Worm (Caenorhabditis elegans): Measurements from ENCODE around the gene F49F1.9.

The F49F1.9 gene

DNA sequence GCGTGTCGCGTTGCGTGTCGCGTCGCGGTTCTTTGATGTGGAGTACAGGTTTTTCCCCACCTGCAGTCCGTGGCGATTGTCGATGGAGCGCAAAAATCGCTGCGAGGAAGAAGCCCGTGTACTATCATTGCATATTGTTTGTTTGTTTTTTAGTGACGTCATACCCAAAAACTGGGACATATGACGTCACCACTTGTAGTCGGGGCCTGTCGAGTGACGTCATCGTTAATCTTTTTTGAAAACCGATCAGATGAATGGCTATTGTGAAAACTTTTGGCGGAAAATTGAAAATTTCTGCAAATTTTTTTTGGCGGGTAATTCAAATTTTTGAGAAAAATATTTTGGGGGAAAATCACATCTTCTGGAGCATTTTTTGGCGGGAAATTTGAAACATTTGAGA lies 29.9 kb upstream of the F49F1.9 start:
- TF ChIP-seq dmd-4 (tag; optimal IDR thresholded peaks at IDR 0.05) (no peak), unc-55 (GFP tag; optimal IDR thresholded peaks at IDR 0.05) (no peak), ztf-4 (tag; optimal IDR thresholded peaks at IDR 0.05) (no peak), lin-13 (GFP tag; optimal IDR thresholded peaks at IDR 0.05) (no peak), alr-1 (tag; optimal IDR thresholded peaks at IDR 0.05) (no peak), Y55F3AM.14 (GFP tag; optimal IDR thresholded peaks at IDR 0.05) (no peak), nhr-11 (tag; optimal IDR thresholded peaks at IDR 0.05) (no peak), ZK546.5 (tag; optimal IDR thresholded peaks at IDR 0.05) (no peak), nhr-12 (tag; optimal IDR thresholded peaks at IDR 0.05) (no peak), nhr-10 (tag; optimal IDR thresholded peaks at IDR 0.05) (no peak)

DNA sequence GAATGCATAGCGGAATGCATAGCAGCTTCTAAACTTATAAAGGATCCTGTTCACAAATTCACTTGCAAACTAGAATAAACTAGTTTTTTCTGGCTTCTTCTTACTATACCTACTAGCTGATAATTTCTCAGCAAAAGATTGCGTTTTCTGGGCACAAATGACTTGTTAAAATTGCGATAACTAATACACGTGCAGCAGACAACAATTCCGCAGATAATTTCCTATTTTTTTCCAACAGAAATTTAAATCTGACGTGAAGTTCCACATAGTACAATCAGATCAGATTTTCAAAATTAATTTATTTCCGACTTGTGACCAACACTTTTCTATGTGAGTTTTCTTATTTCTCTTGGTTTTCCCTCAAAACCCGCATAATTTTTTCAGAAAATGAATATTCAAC lies 27.0 kb upstream of the F49F1.9 start, which contains the start of gene scrm-8:
TSS of gene scrm-8 (plus strand) at position 301 of the 400 bp plus-strand sequence.
- TF ChIP-seq ama-1 (optimal IDR thresholded peaks at IDR 0.05), result no peak
- TF ChIP-seq peb-1 (tag; optimal IDR thresholded peaks at IDR 0.05), result no peak
- TF ChIP-seq R02D3.7 (tag; optimal IDR thresholded peaks at IDR 0.05), result no peak
- no peak for TF ChIP-seq mbf-1 (tag; optimal IDR thresholded peaks at IDR 0.05)
- TF ChIP-seq elt-3 (tag; optimal IDR thresholded peaks at IDR 0.05), result no peak

DNA sequence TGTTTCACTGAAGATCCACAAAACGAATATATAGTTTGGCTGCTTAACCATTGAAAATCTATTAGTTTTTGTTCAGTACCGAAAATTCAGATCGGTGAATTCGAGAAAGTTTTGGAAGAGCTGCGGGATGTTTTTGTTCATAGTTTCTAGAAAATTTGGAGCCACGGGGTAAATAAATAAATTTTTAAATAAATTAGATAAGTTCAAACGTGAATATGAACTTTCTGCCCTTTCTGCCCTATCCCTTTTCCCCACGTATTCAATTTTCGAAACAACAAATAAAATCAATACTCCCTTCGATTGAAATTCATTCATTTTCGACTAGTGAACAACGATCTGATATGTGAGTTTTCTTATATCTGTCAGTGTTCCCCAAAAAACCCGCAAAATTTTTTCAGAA lies 24.7 kb upstream of the F49F1.9 start, which contains the start of gene scrm-5:
TSS of gene scrm-5 (plus strand) at position 301 of the 400 bp plus-strand sequence.
- TF ChIP-seq crh-2 (tag; optimal IDR thresholded peaks at IDR 0.05), result no peak

DNA sequence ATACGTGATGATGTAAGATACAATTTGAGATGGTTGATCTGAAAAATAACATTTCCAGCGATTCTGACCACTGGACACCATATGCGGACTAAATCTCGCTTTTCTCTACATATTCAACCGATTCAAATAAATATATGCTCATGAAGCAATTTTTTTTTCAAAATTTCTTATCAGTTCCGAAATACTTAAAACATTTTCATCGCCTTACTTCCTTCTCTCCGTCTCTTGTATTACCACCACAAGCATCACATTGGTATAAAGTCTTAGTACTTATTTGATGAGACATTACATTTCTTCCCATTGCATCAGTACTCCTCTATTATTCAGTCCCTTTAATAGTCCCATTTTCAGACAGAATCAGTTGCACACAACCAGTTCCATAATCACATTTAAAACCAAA lies 17.3 kb upstream of the F49F1.9 start, which contains the start of gene K08D10.14:
TSS of gene K08D10.14 (plus strand) at position 301 of the 400 bp plus-strand sequence.
- TF ChIP-seq fos-1 (tag; optimal IDR thresholded peaks at IDR 0.05), result peak; percentile 0
- no peak for TF ChIP-seq skn-1 (tag; optimal IDR thresholded peaks at IDR 0.05)
- no peak for TF ChIP-seq mdl-1 (tag; optimal IDR thresholded peaks at IDR 0.05)

DNA sequence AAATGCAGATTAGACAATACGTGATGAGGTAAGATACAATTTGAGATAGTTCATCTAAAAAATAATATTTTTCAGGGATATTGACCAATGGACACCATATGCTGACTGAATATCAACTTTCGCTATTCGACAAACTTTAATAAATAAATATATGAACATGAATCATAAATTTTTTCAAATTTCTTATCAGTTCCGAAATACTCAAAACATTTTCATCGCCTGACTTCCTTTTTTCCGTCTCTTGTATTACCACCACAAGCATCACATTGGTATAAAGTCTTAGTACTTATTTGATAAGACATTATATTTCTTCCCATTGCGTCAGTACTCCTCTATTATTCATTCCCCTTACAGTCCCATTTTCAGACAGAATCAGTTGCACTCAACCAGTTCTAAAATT lies 14.8 kb upstream of the F49F1.9 start, which contains the start of the genes K08D10.10 and R07C12.1:
TSS of gene K08D10.10 (plus strand) at position 93 of the 400 bp plus-strand sequence.
TSS of gene R07C12.1 (plus strand) at position 314 of the 400 bp plus-strand sequence.
- no peak for TF ChIP-seq R02D3.7 (tag; optimal IDR thresholded peaks at IDR 0.05)
- no peak for TF ChIP-seq lin-13 (GFP tag; optimal IDR thresholded peaks at IDR 0.05)
- TF ChIP-seq aly-2 (tag; optimal IDR thresholded peaks at IDR 0.05), result no peak
- peak; percentile 69 for TF ChIP-seq fos-1 (tag; optimal IDR thresholded peaks at IDR 0.05)

DNA sequence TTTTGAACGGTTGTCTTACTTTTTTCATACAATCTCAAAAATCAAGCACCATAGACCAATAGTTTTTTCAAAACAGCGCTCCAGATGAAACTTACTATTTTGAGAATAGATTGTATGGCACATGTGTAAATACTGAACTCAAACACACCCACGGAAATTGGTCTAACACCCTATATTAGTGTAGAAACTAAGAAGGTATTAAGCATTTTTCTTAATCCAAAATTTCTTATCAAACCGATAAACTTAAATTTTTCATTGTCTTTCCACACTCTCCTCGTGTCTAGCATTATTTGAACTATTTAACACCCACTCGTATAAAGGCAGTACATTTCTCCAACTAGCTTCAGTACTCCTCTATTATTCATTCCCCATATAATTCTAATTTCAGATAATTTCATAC lies 12.8 kb upstream of the F49F1.9 start:
- TF ChIP-seq fos-1 (tag; optimal IDR thresholded peaks at IDR 0.05) (peak; percentile 9), ceh-16 (tag; optimal IDR thresholded peaks at IDR 0.05) (no peak), ama-1 (optimal IDR thresholded peaks at IDR 0.05) (no peak), lin-39 (tag; optimal IDR thresholded peaks at IDR 0.05) (no peak), nhr-12 (tag; optimal IDR thresholded peaks at IDR 0.05) (no peak), ztf-11 (tag; optimal IDR thresholded peaks at IDR 0.05) (no peak)

DNA sequence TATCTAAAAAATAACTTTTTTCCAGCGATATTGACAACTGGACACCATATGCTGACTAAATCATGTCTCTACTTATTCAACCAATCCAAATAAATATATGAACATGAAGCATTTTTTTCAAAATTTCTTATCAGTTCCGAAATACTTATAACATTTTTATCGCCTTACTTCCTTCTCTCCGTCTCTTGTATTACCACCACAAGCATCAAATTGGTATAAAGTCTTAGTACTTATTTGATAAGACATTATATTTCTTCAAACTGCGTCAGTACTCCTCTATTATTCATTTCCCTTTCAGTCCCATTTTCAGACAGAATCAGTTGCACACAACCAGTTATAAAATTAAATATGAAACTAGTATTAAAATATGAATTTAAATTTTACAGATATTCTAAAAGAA lies 10.5 kb upstream of the F49F1.9 start:
- TF ChIP-seq nhr-12 (tag; optimal IDR thresholded peaks at IDR 0.05) (no peak), fos-1 (tag; optimal IDR thresholded peaks at IDR 0.05) (peak; percentile 91)

DNA sequence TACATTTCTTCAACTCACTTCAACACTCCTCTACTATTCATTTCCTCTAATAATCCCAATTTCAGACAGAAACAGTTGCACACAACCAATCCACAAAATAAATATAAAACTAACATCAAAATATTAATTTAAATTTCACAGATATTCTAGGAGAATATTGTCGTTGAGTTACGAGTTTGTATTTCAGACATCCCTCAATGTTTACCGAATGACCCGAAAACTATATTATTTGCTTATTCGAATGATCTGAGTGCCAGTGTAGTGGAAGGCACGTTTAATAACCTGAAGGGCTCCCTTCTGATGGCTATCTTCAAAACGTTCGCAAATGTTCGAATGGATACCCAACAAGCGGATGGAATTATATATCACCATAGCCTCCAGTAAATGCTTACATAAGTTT lies 7.4 kb upstream of the F49F1.9 start, which contains the start of gene R07C12.3:
TSS of gene R07C12.3 (plus strand) at position 301 of the 400 bp plus-strand sequence.
- TF ChIP-seq nhr-12 (tag; optimal IDR thresholded peaks at IDR 0.05) (no peak), nhr-23 (tag; optimal IDR thresholded peaks at IDR 0.05) (no peak), nhr-129 (tag; optimal IDR thresholded peaks at IDR 0.05) (no peak), ztf-1 (GFP tag; conservative IDR thresholded peaks at IDR 0.05) (no peak), mdl-1 (tag; optimal IDR thresholded peaks at IDR 0.05) (no peak), sma-9 (GFP tag; optimal IDR thresholded peaks at IDR 0.05) (no peak), sma-9 (tag; optimal IDR thresholded peaks at IDR 0.05) (no peak), aly-2 (tag; optimal IDR thresholded peaks at IDR 0.05) (no peak), lin-39 (tag; optimal IDR thresholded peaks at IDR 0.05) (no peak), nhr-77 (tag; optimal IDR thresholded peaks at IDR 0.05) (no peak), blmp-1 (tag; optimal IDR thresholded peaks at IDR 0.05; ENCODE audit: insufficient read depth) (no peak), zag-1 (tag; optimal IDR thresholded peaks at IDR 0.05) (no peak), nhr-11 (tag; optimal IDR thresholded peaks at IDR 0.05) (no peak)
